Worm (Caenorhabditis elegans): ENCODE data around the gene twk-35.

Gene twk-35

DNA sequence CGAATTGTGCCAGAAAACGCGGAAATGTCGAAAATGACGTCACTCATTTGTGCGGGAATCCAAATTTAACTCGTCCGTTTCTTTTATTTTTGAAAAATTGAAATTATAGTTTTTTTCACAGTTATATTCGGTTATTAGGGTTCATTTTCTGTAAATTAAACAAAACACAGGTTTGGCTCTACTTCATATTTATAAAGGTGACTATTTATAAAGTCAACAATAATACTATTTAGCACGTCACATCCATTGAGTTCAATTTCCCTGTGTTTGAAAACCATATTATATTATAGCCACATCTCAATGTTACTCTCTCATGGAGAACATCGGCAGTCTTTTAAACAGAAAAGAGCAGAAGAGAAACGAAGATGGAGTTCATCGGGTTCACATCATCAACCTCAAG, at the start of gene twk-35:
Gene twk-35 (plus strand): TSS at position 301 of the 400 bp plus-strand sequence.
- TF ChIP-seq nhr-6 (tag; optimal IDR thresholded peaks at IDR 0.05) = no peak
- TF ChIP-seq aha-1 (tag) = peak; percentile 67

DNA sequence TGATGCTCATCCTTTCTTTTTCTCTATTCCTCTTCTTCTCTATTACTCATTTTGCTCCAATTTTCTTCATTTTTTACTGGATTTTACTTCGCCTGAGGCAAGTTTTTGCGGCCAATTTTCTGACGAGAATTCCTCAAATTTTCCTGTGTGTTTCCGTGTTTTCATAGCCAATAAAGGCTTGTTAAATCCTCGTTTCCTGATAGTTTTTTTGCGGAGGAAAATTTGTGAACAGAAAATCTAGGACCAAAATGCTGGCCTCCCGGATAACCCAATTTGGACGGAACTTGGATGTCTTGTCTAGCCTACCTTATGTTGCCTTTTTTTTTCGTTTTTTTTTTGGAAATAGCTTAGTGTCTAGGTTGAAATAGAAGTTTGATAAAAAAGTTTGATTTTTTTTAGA, 49.1 kb upstream of the twk-35 start:
- TF ChIP-seq rbr-2 (tag; optimal IDR thresholded peaks at IDR 0.05) = no peak
- TF ChIP-seq pqm-1 (tag; optimal IDR thresholded peaks at IDR 0.05) = no peak
- peak in 1 of 2 experiments; percentile 92 for TF ChIP-seq unc-62 (GFP tag; optimal IDR thresholded peaks at IDR 0.05 in 1 of 2)
- TF ChIP-seq unc-62 (tag; optimal IDR thresholded peaks at IDR 0.05) = no peak

DNA sequence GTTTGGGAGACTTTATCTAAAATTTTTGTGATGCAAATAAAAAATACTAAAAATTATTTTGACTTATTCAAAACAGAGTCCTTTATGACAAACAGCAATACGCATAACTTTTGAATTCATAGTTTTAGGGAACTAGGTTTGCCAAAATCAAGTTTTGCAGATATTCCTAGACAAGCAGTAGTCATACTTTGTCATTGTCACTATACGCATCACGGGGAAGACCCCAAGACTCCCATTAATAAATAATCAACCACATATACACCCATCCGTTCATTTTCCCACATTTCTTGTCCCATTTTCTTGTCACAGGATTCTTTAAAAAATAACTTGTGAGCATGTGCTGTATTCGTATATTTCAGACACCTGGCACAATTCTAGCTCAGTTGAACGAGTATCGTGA, 48.4 kb upstream of the twk-35 start, which contains the start of gene Y44A6D.7:
Gene Y44A6D.7 (plus strand): TSS at position 301 of the 400 bp plus-strand sequence.
- TF ChIP-seq lin-15B (tag; optimal IDR thresholded peaks at IDR 0.05) = no peak
- no peak for TF ChIP-seq daf-12 (tag; optimal IDR thresholded peaks at IDR 0.05)
- no peak for TF ChIP-seq jun-1 (tag; optimal IDR thresholded peaks at IDR 0.05)
- TF ChIP-seq ZK546.5 (tag; optimal IDR thresholded peaks at IDR 0.05) = no peak
- TF ChIP-seq ceh-28 (tag; optimal IDR thresholded peaks at IDR 0.05) = no peak
- TF ChIP-seq nhr-42 (GFP tag; IDR thresholded peaks at IDR 0.05) = no peak
- TF ChIP-seq php-3 (GFP tag; IDR thresholded peaks at IDR 0.05) = no peak
- TF ChIP-seq zfp-2 (tag; optimal IDR thresholded peaks at IDR 0.05) = no peak
- TF ChIP-seq ces-1 (GFP tag; optimal IDR thresholded peaks at IDR 0.05) = no peak
- no peak for TF ChIP-seq pqm-1 (tag; optimal IDR thresholded peaks at IDR 0.05)
- TF ChIP-seq ceh-32 (tag; optimal IDR thresholded peaks at IDR 0.05; ENCODE audit: poor library complexity) = no peak
- no peak for TF ChIP-seq hlh-30 (tag; optimal IDR thresholded peaks at IDR 0.05; ENCODE audit: insufficient read depth)
- no peak for TF ChIP-seq vab-7 (GFP tag; IDR thresholded peaks at IDR 0.05)
- TF ChIP-seq fkh-10 (GFP tag; optimal IDR thresholded peaks at IDR 0.05) = no peak

DNA sequence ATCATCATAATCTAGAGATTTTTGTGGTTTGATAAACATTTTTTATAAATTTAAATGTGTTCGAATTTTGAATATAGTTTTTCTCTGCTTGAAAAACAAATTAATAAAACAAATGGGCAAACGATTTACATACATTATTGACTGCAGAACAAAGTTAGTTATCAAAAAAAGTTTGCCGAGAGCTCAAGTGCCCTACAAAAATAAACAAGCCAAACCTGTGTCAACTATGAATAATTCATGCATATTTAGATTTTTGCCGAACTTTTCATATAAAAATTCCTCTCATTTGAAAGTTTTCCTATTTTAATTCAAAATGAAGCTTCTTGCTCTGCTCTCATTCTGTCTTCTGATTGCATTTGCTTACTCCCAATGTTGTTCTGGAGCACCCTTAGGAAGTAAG, 46.9 kb upstream of the twk-35 start, which contains the start of gene sshk-1:
Gene sshk-1 (plus strand): TSS at position 301 of the 400 bp plus-strand sequence.
- no peak for TF ChIP-seq madf-9 (GFP tag; conservative IDR thresholded peaks at IDR 0.05)
- TF ChIP-seq lin-15B (tag; optimal IDR thresholded peaks at IDR 0.05) = no peak
- no peak for TF ChIP-seq lsy-2 (tag; optimal IDR thresholded peaks at IDR 0.05)
- TF ChIP-seq Y75B8A.6 (GFP tag; IDR thresholded peaks at IDR 0.05) = no peak
- TF ChIP-seq lim-7 (GFP tag; IDR thresholded peaks at IDR 0.05) = no peak

DNA sequence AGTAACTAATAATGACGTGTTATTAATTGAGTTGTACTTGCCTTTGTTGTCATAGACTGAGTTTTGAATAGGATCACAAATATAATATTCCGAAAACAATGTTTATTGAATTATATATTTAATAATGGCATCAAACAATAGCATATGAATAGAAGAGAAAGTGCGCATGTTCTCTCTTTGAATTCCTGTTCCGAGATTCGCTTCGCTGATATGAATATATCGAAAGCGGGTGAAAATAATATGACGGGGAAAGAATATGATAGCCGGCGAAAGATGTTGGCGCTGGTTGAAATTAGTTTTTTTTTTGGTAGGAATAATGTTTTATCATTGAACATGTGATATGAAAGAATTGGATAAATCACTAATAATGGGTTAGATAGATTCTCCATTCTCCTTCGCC, 42.7 kb upstream of the twk-35 start, which contains the start of gene T03D8.6:
Gene T03D8.6 (minus strand): TSS at position 298 of the 400 bp plus-strand sequence.
- TF ChIP-seq tag-97 (GFP tag; IDR thresholded peaks at IDR 0.05) = no peak
- peak; percentile 17 for TF ChIP-seq nhr-28 (tag; optimal IDR thresholded peaks at IDR 0.05)

DNA sequence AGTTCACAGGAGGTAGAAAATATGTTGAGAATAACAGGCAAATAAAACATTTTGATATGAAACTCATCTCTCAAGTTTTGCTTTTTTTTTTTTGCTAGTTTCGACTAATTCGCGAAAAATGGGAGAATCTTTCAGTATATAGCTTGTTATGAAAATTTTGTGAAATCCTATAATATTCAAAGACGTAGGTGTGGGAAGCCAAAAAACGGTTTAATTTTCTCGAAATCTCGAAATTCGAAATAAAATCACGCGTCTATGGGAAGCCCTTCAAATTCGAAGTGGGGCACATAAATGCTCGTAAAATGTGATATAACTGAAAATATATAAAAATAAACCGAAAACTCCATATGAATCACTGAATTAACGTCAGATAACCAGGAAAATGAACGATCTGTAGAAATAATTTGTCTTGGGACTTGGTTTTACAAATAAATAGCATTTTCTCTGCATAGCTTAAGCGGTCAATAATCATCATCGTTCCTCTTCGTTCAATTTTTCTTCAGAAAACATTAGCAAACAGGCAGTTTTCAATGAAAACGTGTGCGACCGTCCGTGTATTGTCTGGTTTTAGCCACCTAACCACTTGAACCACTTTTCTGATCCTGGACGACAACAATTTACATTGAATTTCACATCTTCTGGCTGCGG, 37.7 kb upstream of the twk-35 start, which contains the start of the genes gcy-22 and grl-14:
Gene gcy-22 (minus strand): TSS at position 101 of the 648 bp plus-strand sequence.
Gene grl-14 (plus strand): TSS at position 598 of the 648 bp plus-strand sequence.
- no peak for TF ChIP-seq mdl-1 (tag; optimal IDR thresholded peaks at IDR 0.05)
- no peak for TF ChIP-seq lin-15B (tag; optimal IDR thresholded peaks at IDR 0.05)
- TF ChIP-seq R02D3.7 (tag; optimal IDR thresholded peaks at IDR 0.05) = no peak
- no peak for TF ChIP-seq spr-1 (tag; optimal IDR thresholded peaks at IDR 0.05)
- TF ChIP-seq dpl-1 (GFP tag; optimal IDR thresholded peaks at IDR 0.05) = no peak
- no peak for TF ChIP-seq zip-2 (tag; optimal IDR thresholded peaks at IDR 0.05)
- no peak for TF ChIP-seq dve-1 (tag; optimal IDR thresholded peaks at IDR 0.05; ENCODE audit: insufficient read depth)
- TF ChIP-seq ama-1 (optimal IDR thresholded peaks at IDR 0.05) = no peak
- no peak for TF ChIP-seq madf-9 (GFP tag; conservative IDR thresholded peaks at IDR 0.05)
- no peak for TF ChIP-seq lin-39 (tag; optimal IDR thresholded peaks at IDR 0.05)
- no peak for TF ChIP-seq Y105C5A.15 (GFP tag; IDR thresholded peaks at IDR 0.05)
- no peak for TF ChIP-seq daf-8 (GFP tag; IDR thresholded peaks at IDR 0.05)
- no peak for TF ChIP-seq tra-1 (GFP tag; IDR thresholded peaks at IDR 0.05)
- TF ChIP-seq egl-27 (tag; optimal IDR thresholded peaks at IDR 0.05) = no peak

Data from whole organism, L4 larva.